Worm (Caenorhabditis elegans) whole organism, late embryonic: Measurements from ENCODE around the gene C02E7.6.

Experiments used
- C38D4.7 ChIP-seq: fragments of 200-800 bp; sonication (Bioruptor generic); optimal IDR thresholded peaks from 2 replicates; lab custom pipeline; 2018; ENCODE audit warnings: mild to moderate bottlenecking, missing genetic modification characterization, moderate library complexity, missing compliant biosample characterization
- K02D7.2 ChIP-seq: sonication (generic microtip); optimal IDR thresholded peaks from 2 replicates; lab custom pipeline; 2017; ENCODE audit warnings: mild to moderate bottlenecking, missing genetic modification characterization, missing compliant biosample characterization
- T23F11.4 ChIP-seq: fragments of 200-800 bp; sonication (Bioruptor generic); optimal IDR thresholded peaks from 2 replicates; lab custom pipeline; 2018; ENCODE audit warnings: mild to moderate bottlenecking, missing genetic modification characterization, missing compliant biosample characterization
- Y22D7AL.16 ChIP-seq: sonication (generic microtip); optimal IDR thresholded peaks from 2 replicates; lab custom pipeline; 2016; ENCODE audit warnings: missing genetic modification characterization, missing compliant biosample characterization
- ceh-14 ChIP-seq: sonication (generic microtip); optimal IDR thresholded peaks from 2 replicates; lab custom pipeline; 2016; ENCODE audit warnings: missing genotype, missing genetic modification characterization, missing compliant biosample characterization
- ceh-19 ChIP-seq: fragments of 200-800 bp; sonication (Bioruptor generic); optimal IDR thresholded peaks from 2 replicates; lab custom pipeline; 2018; ENCODE audit warnings: mild to moderate bottlenecking, missing genetic modification characterization, missing compliant biosample characterization
- ceh-22 ChIP-seq: sonication (generic microtip); optimal IDR thresholded peaks from 2 replicates; lab custom pipeline; 2017; ENCODE audit warnings: missing biosample characterization, missing genetic modification characterization
- ceh-31 ChIP-seq: sonication (generic microtip); optimal IDR thresholded peaks from 2 replicates; lab custom pipeline; 2016; ENCODE audit warnings: missing genetic modification characterization, missing compliant biosample characterization
- ceh-45 ChIP-seq: fragments of 200-800 bp; sonication (Bioruptor generic); IDR thresholded peaks from 2 replicates; pipeline ENCODE4 v1.3.6; 2022; ENCODE audit warnings: missing genetic modification reagents, missing genetic modification characterization, missing compliant biosample characterization
- dmd-4 ChIP-seq: sonication (generic microtip); optimal IDR thresholded peaks from 2 replicates; lab custom pipeline; 2016; ENCODE audit warnings: borderline replicate concordance, missing genetic modification characterization, missing compliant biosample characterization
- dve-1 ChIP-seq: sonication (generic microtip); optimal IDR thresholded peaks from 2 replicates; lab custom pipeline; 2017; ENCODE audit warnings: antibody characterized with exemption, mild to moderate bottlenecking, missing genetic modification characterization, missing compliant biosample characterization
- elt-4 ChIP-seq: sonication (generic microtip); optimal IDR thresholded peaks from 2 replicates; lab custom pipeline; 2016; ENCODE audit warnings: missing genetic modification characterization, missing compliant biosample characterization
- ets-4 ChIP-seq: sonication (generic microtip); optimal IDR thresholded peaks from 2 replicates; lab custom pipeline; 2016; ENCODE audit warnings: missing genetic modification characterization, missing compliant biosample characterization
- fax-1 ChIP-seq: sonication (generic microtip); optimal IDR thresholded peaks from 2 replicates; lab custom pipeline; 2016; ENCODE audit warnings: missing genotype, missing genetic modification characterization, missing compliant biosample characterization
- fkh-6 ChIP-seq: sonication (generic microtip); optimal IDR thresholded peaks from 2 replicates; lab custom pipeline; 2016; ENCODE audit warnings: missing genetic modification characterization, missing compliant biosample characterization
- hlh-13 ChIP-seq: fragments of 200-800 bp; sonication (Bioruptor generic); optimal IDR thresholded peaks from 2 replicates; lab custom pipeline; 2018; ENCODE audit warnings: mild to moderate bottlenecking, missing genetic modification characterization, missing compliant biosample characterization
- hlh-15 ChIP-seq: sonication (generic microtip); optimal IDR thresholded peaks from 2 replicates; lab custom pipeline; 2016; ENCODE audit warnings: missing genetic modification characterization, missing compliant biosample characterization
- hlh-8 ChIP-seq: sonication (generic microtip); optimal IDR thresholded peaks from 2 replicates; lab custom pipeline; 2016; ENCODE audit warnings: missing genotype, missing genetic modification characterization, missing compliant biosample characterization
- lim-6 ChIP-seq: sonication (generic microtip); optimal IDR thresholded peaks from 2 replicates; lab custom pipeline; 2016; ENCODE audit warnings: missing genetic modification characterization, missing compliant biosample characterization
- lin-11 ChIP-seq: fragments of 200-800 bp; sonication (Bioruptor generic); optimal IDR thresholded peaks from 2 replicates; lab custom pipeline; 2018; ENCODE audit warnings: mild to moderate bottlenecking, missing genetic modification characterization, missing compliant biosample characterization
- odd-2 ChIP-seq: sonication (generic microtip); optimal IDR thresholded peaks from 2 replicates; lab custom pipeline; 2017; ENCODE audit warnings: antibody characterized with exemption, mild to moderate bottlenecking, missing genetic modification characterization, missing compliant biosample characterization
- pax-1 ChIP-seq: fragments of 150-350 bp; optimal IDR thresholded peaks from 2 replicates; lab custom pipeline; 2014; ENCODE audit warnings: missing biosample characterization, missing genetic modification characterization
- pha-2 ChIP-seq: sonication (generic microtip); optimal IDR thresholded peaks from 2 replicates; lab custom pipeline; 2017; ENCODE audit warnings: mild to moderate bottlenecking, missing genetic modification characterization, missing compliant biosample characterization
- pha-4 ChIP-seq: fragments of 150-350 bp; optimal IDR thresholded peaks from 2 replicates; lab custom pipeline; 2018; ENCODE audit warnings: missing biosample characterization, missing genetic modification reagents, missing genetic modification characterization
- pros-1 ChIP-seq: fragments of 150-350 bp; optimal IDR thresholded peaks from 2 replicates; lab custom pipeline; 2014; ENCODE audit warnings: missing biosample characterization, missing genetic modification reagents, missing genetic modification characterization
- sdc-2 ChIP-seq: sonication (generic microtip); optimal IDR thresholded peaks from 2 replicates; lab custom pipeline; 2016; ENCODE audit warnings: missing genotype, missing genetic modification characterization, missing compliant biosample characterization
- sox-2 ChIP-seq: fragments of 200-800 bp; sonication (Bioruptor generic); IDR thresholded peaks from 2 replicates; pipeline ENCODE4 v1.3.6; 2022; ENCODE audit warnings: missing genetic modification reagents, missing genetic modification characterization, missing compliant biosample characterization
- sox-4 ChIP-seq: sonication (generic microtip); optimal IDR thresholded peaks from 2 replicates; lab custom pipeline; 2017; ENCODE audit warnings: mild to moderate bottlenecking, missing genetic modification characterization, inconsistent platforms, missing compliant biosample characterization
- tbx-2 ChIP-seq: sonication (generic microtip); optimal IDR thresholded peaks from 2 replicates; lab custom pipeline; 2016; ENCODE audit warnings: missing genetic modification characterization, missing compliant biosample characterization
- unc-3 ChIP-seq, 2 experiments: fragments of 200-800 bp in 1 of 2; sonication (Bioruptor generic) in 1 of 2; sonication (generic microtip) in 1 of 2; conservative IDR thresholded peaks in 1 of 2; optimal IDR thresholded peaks in 1 of 2; 2 replicates each; pipeline versions ENCODE4 v1.3.6 to Lab custom; 2016 to 2022; ENCODE audit warnings: missing compliant biosample characterization in 2 of 2, missing genetic modification characterization in 2 of 2, missing genetic modification reagents in 1 of 2
- unc-42 ChIP-seq: sonication (generic microtip); optimal IDR thresholded peaks from 2 replicates; lab custom pipeline; 2016; ENCODE audit warnings: missing genotype, missing genetic modification characterization, missing compliant biosample characterization

The C02E7.6 gene

DNA sequence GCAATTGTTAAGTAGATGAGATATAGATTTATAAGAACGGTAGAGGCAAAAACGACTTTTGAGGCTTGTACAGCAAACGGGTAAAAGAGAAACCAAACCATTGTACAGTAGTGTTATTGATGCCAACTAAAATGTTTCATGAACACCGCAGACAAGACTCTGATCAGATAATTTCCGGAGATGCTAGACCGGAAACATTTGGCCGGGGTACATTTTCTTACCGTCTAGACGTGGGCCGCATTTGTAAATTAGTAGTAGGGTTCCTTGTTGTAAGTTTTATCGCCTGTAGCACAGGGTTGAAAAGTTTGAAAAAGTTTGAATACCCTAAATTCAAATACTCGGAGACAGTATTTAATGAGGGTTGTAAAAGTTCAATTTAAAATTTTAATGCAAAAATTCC lies 37.6 kb upstream of the C02E7.6 start, which contains the start of gene str-32:
Gene str-32 (minus strand): TSS at position 101 of the 400 bp plus-strand sequence.
- no peak for TF ChIP-seq K02D7.2 (tag; lab: Kevin White, UChicago)
- no peak for TF ChIP-seq ceh-31 (tag; lab: Kevin White, UChicago)
- no peak for TF ChIP-seq unc-42 (tag; lab: Kevin White, UChicago)
- no peak for TF ChIP-seq hlh-15
- no peak for TF ChIP-seq fkh-6 (tag; lab: Kevin White, UChicago)
- no peak for TF ChIP-seq ceh-19 (GFP tag; lab: Kevin White, UChicago)
- TF ChIP-seq ceh-22: no peak
- TF ChIP-seq elt-4 (tag; lab: Kevin White, UChicago): no peak
- TF ChIP-seq pha-4: no peak

DNA sequence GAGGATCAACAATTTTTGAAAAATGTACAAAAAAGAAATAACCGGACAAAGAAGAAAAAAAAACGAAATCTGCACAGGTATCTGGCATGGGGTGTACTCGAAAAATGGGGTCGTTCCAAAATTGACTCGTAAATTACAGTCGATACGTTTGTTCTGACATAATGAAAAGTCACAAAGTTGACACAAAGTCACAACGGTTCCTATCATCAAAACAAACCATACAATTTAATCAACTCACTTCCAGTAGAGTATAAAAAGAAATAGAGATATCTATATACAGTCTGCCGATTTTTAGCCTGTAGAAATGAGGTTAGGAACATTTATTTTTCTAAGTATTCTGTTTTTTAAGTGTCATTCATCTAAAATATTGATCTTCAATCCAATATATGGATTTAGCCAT lies 34.5 kb upstream of the C02E7.6 start, which contains the start of gene T19H12.12:
Gene T19H12.12 (plus strand): TSS at position 301 of the 400 bp plus-strand sequence.
- no peak for TF ChIP-seq lin-11 (tag; lab: Kevin White, UChicago)

DNA sequence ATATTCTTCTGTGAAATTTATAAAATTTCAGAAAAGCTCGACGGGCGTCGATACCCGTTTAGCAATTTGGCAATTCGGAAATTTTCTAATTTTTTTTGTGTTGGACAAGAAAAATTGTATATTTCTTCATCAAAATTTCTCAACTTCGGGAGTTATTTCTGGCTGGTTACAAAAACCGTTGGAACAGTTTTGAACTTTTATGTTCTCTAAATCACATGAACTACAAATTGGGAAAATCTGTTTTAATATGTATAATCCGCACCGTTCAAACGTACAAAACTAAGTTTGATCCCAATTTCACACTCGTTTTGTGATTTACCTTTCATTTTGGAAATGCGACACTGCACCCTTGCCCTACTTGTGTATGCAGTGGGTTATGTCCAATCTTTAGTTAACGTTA lies 33.6 kb upstream of the C02E7.6 start, which contains the start of gene T19H12.3:
Gene T19H12.3 (plus strand): TSS at position 301 of the 400 bp plus-strand sequence.
- TF ChIP-seq unc-42 (tag; lab: Kevin White, UChicago) (no peak), C38D4.7 (no peak)

DNA sequence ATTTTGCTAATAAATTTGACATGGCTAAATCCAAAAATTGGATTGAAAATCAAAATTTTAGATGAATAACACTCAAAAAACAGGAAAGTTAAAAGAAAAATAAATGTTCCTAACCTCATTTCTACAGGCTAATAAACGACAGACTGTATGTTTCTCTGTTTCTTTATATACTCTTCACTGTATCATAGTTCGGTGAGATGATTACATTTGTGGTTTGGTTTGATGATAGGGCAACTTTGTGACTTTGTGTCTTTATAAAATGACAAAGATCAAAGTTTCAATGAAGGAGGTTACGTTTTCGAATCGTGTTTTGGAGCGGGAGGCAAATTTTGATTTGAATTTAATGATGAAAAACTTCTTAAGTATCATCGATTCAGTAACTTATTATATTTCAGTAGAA lies 29.5 kb upstream of the C02E7.6 start, which contains the start of gene ugt-12:
Gene ugt-12 (minus strand): TSS at position 153 of the 400 bp plus-strand sequence.
- TF ChIP-seq dve-1: no peak
- no peak for TF ChIP-seq dmd-4
- TF ChIP-seq lin-11 (tag; lab: Kevin White, UChicago): no peak

DNA sequence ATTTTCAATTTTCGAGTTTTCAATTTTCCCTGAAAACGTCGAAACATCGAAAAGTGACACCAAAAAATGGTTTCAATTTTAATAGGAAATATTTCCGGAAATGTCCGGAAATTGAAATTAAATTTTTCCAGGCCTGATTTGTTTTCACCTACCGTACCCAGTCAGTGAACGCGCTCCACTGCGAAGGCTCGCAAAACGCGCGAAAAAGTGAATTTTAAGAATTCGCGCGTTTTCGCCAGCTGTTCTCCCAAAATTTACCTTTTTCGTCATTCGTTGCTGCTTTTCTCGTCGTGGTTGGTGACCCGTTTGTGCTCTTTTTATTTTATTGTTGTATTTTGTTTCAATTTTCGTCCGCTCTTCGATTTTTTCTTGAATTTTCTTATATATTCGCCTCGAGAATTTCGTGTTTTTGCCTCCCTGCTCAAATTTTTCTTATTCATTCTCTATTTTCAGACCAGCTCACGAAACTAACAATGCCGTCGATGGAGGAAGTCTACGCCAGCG lies 29.0 kb upstream of the C02E7.6 start, which contains the start of gene T19H12.2:
Gene T19H12.2 (plus strand): TSS at position 454 of the 504 bp plus-strand sequence.
- TF ChIP-seq pha-2 (tag; lab: Kevin White, UChicago): no peak
- TF ChIP-seq T23F11.4 (GFP tag; lab: Kevin White, UChicago): no peak
- TF ChIP-seq sdc-2 (tag; lab: Kevin White, UChicago): no peak
- no peak for TF ChIP-seq lim-6 (tag; lab: Kevin White, UChicago)
- TF ChIP-seq fax-1: no peak
- TF ChIP-seq odd-2 (tag; lab: Kevin White, UChicago): no peak
- no peak for TF ChIP-seq ceh-14 (tag; lab: Kevin White, UChicago)
- no peak for TF ChIP-seq pax-1 (tag; lab: Kevin White, UChicago)
- no peak for TF ChIP-seq unc-3 (GFP tag; conservative IDR thresholded peaks at IDR 0.05; lab: Robert Waterston, UW)
- no peak for TF ChIP-seq unc-3 (tag; optimal IDR thresholded peaks at IDR 0.05; lab: Kevin White, UChicago)
- TF ChIP-seq fkh-6 (tag; lab: Kevin White, UChicago): no peak
- TF ChIP-seq ets-4: no peak
- no peak for TF ChIP-seq tbx-2 (tag; lab: Kevin White, UChicago)
- no peak for TF ChIP-seq sox-2 (GFP tag; lab: Robert Waterston, UW)
- TF ChIP-seq hlh-13 (GFP tag; lab: Kevin White, UChicago): no peak
- no peak for TF ChIP-seq Y22D7AL.16
- TF ChIP-seq ceh-19 (GFP tag; lab: Kevin White, UChicago): no peak
- TF ChIP-seq ceh-45 (GFP tag; lab: Robert Waterston, UW): no peak

DNA sequence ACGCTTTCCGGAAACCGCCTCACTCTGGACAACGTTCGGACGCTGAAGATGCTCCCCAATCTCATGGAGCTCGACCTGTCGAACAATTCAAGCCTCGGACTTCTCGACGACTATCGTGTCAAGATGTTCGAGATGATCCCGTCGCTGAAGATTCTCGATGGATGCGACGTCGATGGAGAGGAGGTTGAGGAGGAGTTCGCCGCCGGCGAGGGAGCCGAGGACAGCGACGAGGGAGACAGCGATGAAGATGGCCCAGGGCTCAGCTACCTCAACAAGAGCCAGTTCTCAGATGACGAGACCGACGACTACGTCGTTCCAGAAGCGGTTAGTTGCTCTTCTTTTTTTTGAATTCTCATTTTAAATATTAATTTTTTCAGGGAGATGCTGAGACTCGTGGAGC lies 28.2 kb upstream of the C02E7.6 start:
- TF ChIP-seq pros-1 (tag; lab: Kevin White, UChicago): no peak
- no peak for TF ChIP-seq hlh-8 (tag; lab: Kevin White, UChicago)
- TF ChIP-seq sox-4 (tag; lab: Kevin White, UChicago): no peak
- TF ChIP-seq, all 69 proteins: peak for 0
